Fruit fly (Drosophila melanogaster): ENCODE measurements around the gene homer.

The homer gene

dm6 chr2L:6700742-6701141 is 22.4 kb downstream of the homer start (continued):
- TF ChIP-seq sens (GFP tag) (peak; percentile 90), Med (GFP tag) (peak; percentile 84), ewg (GFP tag; optimal IDR thresholded peaks at IDR 0.05) (no peak), bsh (GFP tag; optimal IDR thresholded peaks at IDR 0.05) (peak in 1 of 2 experiments; percentile 17), sob (GFP tag; IDR thresholded peaks at IDR 0.05) (0 out of 2 replicates have a peak, but pooled peaks have one; percentile 25), CG10543 (GFP tag; optimal IDR thresholded peaks at IDR 0.05) (no peak), CG10267 (tag; optimal IDR thresholded peaks at IDR 0.05) (peak; percentile 36), ara (GFP tag; IDR thresholded peaks at IDR 0.05) (peak; percentile 15; the same call in 1 of the 2 replicates), dmrt11E (tag; optimal IDR thresholded peaks at IDR 0.05) (peak; percentile 77), CG4328 (GFP tag; optimal IDR thresholded peaks at IDR 0.05) (no peak), jigr1 (GFP tag; IDR thresholded peaks at IDR 0.05) (no peak), CG6813 (GFP tag; optimal IDR thresholded peaks at IDR 0.05) (peak; percentile 82), eve (GFP tag; optimal IDR thresholded peaks at IDR 0.05) (peak in 1 of 2 experiments; percentile 38), CG12219 (GFP tag; optimal IDR thresholded peaks at IDR 0.05) (peak; percentile 27), lov (optimal IDR thresholded peaks at IDR 0.05) (no peak), lov (GFP tag; IDR thresholded peaks at IDR 0.05) (0 out of 3 replicates have a peak, but pooled peaks have one; percentile 59), CG14014 (GFP tag; IDR thresholded peaks at IDR 0.05) (peak; percentile 39; the same call in 1 of the 2 replicates), sug (tag; optimal IDR thresholded peaks at IDR 0.05) (no peak), CG7357 (GFP tag; IDR thresholded peaks at IDR 0.05) (no peak), dimm (GFP tag; IDR thresholded peaks at IDR 0.05) (no peak), CG13424 (tag; optimal IDR thresholded peaks at IDR 0.05) (no peak), CG8478 (optimal IDR thresholded peaks at IDR 0.05) (no peak), MESR4 (GFP tag; optimal IDR thresholded peaks at IDR 0.05) (no peak), CG34224 (GFP tag; IDR thresholded peaks at IDR 0.05; ENCODE audit: partially characterized antibody) (no peak), CG17802 (tag; optimal IDR thresholded peaks at IDR 0.05) (no peak), CG7372 (GFP tag; IDR thresholded peaks at IDR 0.05) (no peak), D19A (tag; optimal IDR thresholded peaks at IDR 0.05) (no peak), CG12299 (tag; optimal IDR thresholded peaks at IDR 0.05) (no peak), kni (GFP tag; optimal IDR thresholded peaks at IDR 0.05) (peak; percentile 3), CG3163 (GFP tag; optimal IDR thresholded peaks at IDR 0.05) (peak; percentile 8), Awh (GFP tag; IDR thresholded peaks at IDR 0.05) (no peak), tap (tag; optimal IDR thresholded peaks at IDR 0.05) (no peak), CoRest (tag; optimal IDR thresholded peaks at IDR 0.05) (peak; percentile 11), NC2β (GFP tag; optimal IDR thresholded peaks at IDR 0.05) (peak; percentile 54), Atf3 (GFP tag; optimal IDR thresholded peaks at IDR 0.05) (peak; percentile 34), Dfd (GFP tag; optimal IDR thresholded peaks at IDR 0.05) (no peak), CG1602 (GFP tag; optimal IDR thresholded peaks at IDR 0.05) (peak; percentile 55), cwo (GFP tag; optimal IDR thresholded peaks at IDR 0.05) (no peak), CG12071 (GFP tag; optimal IDR thresholded peaks at IDR 0.05) (no peak), Aef1 (GFP tag; IDR thresholded peaks at IDR 0.05) (no peak), Hand (GFP tag; optimal IDR thresholded peaks at IDR 0.05) (no peak), CG12942 (GFP tag; optimal IDR thresholded peaks at IDR 0.05) (peak; percentile 12), Ada2b (GFP tag; IDR thresholded peaks at IDR 0.05) (no peak), CG33213 (GFP tag; optimal IDR thresholded peaks at IDR 0.05) (peak; percentile 20), abd-A (tag; optimal IDR thresholded peaks at IDR 0.05) (no peak), Deaf1 (tag; optimal IDR thresholded peaks at IDR 0.05) (no peak), cato (GFP tag; optimal IDR thresholded peaks at IDR 0.05; ENCODE audit: borderline replicate concordance) (peak; percentile 11), run (tag; optimal IDR thresholded peaks at IDR 0.05) (peak; percentile 30), yki (optimal IDR thresholded peaks at IDR 0.05) (no peak), maf-S (GFP tag; optimal IDR thresholded peaks at IDR 0.05) (no peak), Hr3 (GFP tag; optimal IDR thresholded peaks at IDR 0.05) (no peak), CG10979 (tag; optimal IDR thresholded peaks at IDR 0.05) (peak; percentile 2)
